Worm (Caenorhabditis elegans) whole organism, L2 larva: ENCODE measurements around the gene F38C2.4.

Experiments
- F13H6.1 ChIP-seq: sonication (generic microtip); optimal IDR thresholded peaks from 2 replicates; lab custom pipeline; 2016; ENCODE audit warnings: missing genetic modification characterization, missing compliant biosample characterization
- aly-2 ChIP-seq: fragments of 150-350 bp; optimal IDR thresholded peaks from 2 replicates; lab custom pipeline; 2014; ENCODE audit warnings: missing biosample characterization, missing genetic modification characterization
- ama-1 ChIP-seq: fragments of 150-350 bp; optimal IDR thresholded peaks from 2 replicates; lab custom pipeline; 2018; ENCODE audit warnings: inconsistent platforms
- ceh-82 ChIP-seq: fragments of 150-350 bp; optimal IDR thresholded peaks from 2 replicates; lab custom pipeline; 2014; ENCODE audit warnings: missing biosample characterization, missing genetic modification characterization
- dmd-4 ChIP-seq: sonication (generic microtip); optimal IDR thresholded peaks from 2 replicates; lab custom pipeline; 2017; ENCODE audit warnings: missing biosample characterization, missing genetic modification characterization
- elt-1 ChIP-seq: fragments of 150-350 bp; optimal IDR thresholded peaks from 2 replicates; lab custom pipeline; 2014; ENCODE audit warnings: missing biosample characterization, missing genetic modification characterization
- elt-3 ChIP-seq: sonication (generic microtip); optimal IDR thresholded peaks from 2 replicates; lab custom pipeline; 2017; ENCODE audit warnings: missing biosample characterization, missing genetic modification characterization
- mab-5 ChIP-seq: fragments of 150-350 bp; optimal IDR thresholded peaks from 2 replicates; lab custom pipeline; 2014; ENCODE audit warnings: missing biosample characterization, missing genetic modification characterization
- nhr-11 ChIP-seq: fragments of 150-350 bp; optimal IDR thresholded peaks from 2 replicates; lab custom pipeline; 2014; ENCODE audit warnings: missing biosample characterization, missing genetic modification characterization
- nhr-12 ChIP-seq: fragments of 150-350 bp; optimal IDR thresholded peaks from 2 replicates; lab custom pipeline; 2014; ENCODE audit warnings: missing biosample characterization, missing genetic modification characterization
- nhr-237 ChIP-seq: fragments of 150-350 bp; optimal IDR thresholded peaks from 2 replicates; lab custom pipeline; 2014; ENCODE audit warnings: missing biosample characterization, missing genetic modification characterization
- unc-39 ChIP-seq: fragments of 150-350 bp; optimal IDR thresholded peaks from 2 replicates; lab custom pipeline; 2014; ENCODE audit warnings: missing biosample characterization, missing genetic modification characterization
- unc-62 ChIP-seq: fragments of 150-350 bp; optimal IDR thresholded peaks from 2 replicates; lab custom pipeline; 2014; ENCODE audit warnings: missing biosample characterization, missing genetic modification reagents, missing genetic modification characterization
- zag-1 ChIP-seq: fragments of 150-350 bp; optimal IDR thresholded peaks from 2 replicates; lab custom pipeline; 2014; ENCODE audit warnings: missing biosample characterization, missing genetic modification characterization

- TF ChIP-seq zag-1 (tag; lab: Kevin White, UChicago) (no peak), ceh-82 (tag; lab: Kevin White, UChicago) (no peak), ama-1 (no peak), unc-62 (GFP tag; lab: Kevin White, UChicago) (no peak), dmd-4 (no peak), unc-39 (no peak), elt-1 (tag; lab: Kevin White, UChicago) (no peak), elt-3 (tag; lab: Kevin White, UChicago) (no peak), nhr-12 (tag; lab: Kevin White, UChicago) (no peak), nhr-11 (tag; lab: Kevin White, UChicago) (no peak), aly-2 (no peak), nhr-237 (no peak), mab-5 (tag; lab: Kevin White, UChicago) (no peak), F13H6.1 (tag; lab: Kevin White, UChicago) (no peak)
Observed at ce11 chrIV:16280614-16281013, 9.6 kb downstream of the F38C2.4 start, which contains the start of gene clec-191.
